Fruit fly (Drosophila melanogaster) whole organism, prepupa: ENCODE results near the gene CG3857.

ENCODE experiments used
- Blimp-1 ChIP-seq: fragments of 200-800 bp; sonication (Bioruptor generic); optimal IDR thresholded peaks from 3 replicates; lab custom pipeline; 2017; ENCODE audit warnings: missing biosample characterization, missing genetic modification characterization, mild to moderate bottlenecking, moderate library complexity, missing genetic modification reagents
- CG11294 ChIP-seq: fragments of 200-800 bp; sonication (Bioruptor generic); IDR thresholded peaks from 2 replicates; pipeline ENCODE4 v1.3.6; 2022; ENCODE audit warnings: missing biosample characterization, missing genetic modification characterization
- CG11762 ChIP-seq: fragments of 200-800 bp; sonication (Bioruptor generic); optimal IDR thresholded peaks from 3 replicates; lab custom pipeline; 2016; ENCODE audit warnings: missing biosample characterization, missing genetic modification characterization; ENCODE audit not compliant: insufficient read depth
- CG11902 ChIP-seq: fragments of 200-800 bp; sonication (Bioruptor generic); optimal IDR thresholded peaks from 3 replicates; lab custom pipeline; 2016; ENCODE audit warnings: missing biosample characterization, missing genetic modification characterization
- CG3032 ChIP-seq: fragments of 200-800 bp; optimal IDR thresholded peaks from 2 replicates; lab custom pipeline; 2019; ENCODE audit warnings: missing biosample characterization, mild to moderate bottlenecking, missing genetic modification characterization, moderate library complexity
- CG31627 ChIP-seq: fragments of 200-800 bp; sonication (Bioruptor generic); optimal IDR thresholded peaks from 3 replicates; lab custom pipeline; 2016; ENCODE audit warnings: missing biosample characterization, missing genetic modification characterization
- CG34406 ChIP-seq: fragments of 200-800 bp; sonication (Bioruptor generic); optimal IDR thresholded peaks from 3 replicates; lab custom pipeline; 2016; ENCODE audit warnings: missing biosample characterization, missing genetic modification characterization
- CG4318 ChIP-seq: fragments of 200-800 bp; sonication (Bioruptor generic); optimal IDR thresholded peaks from 3 replicates; lab custom pipeline; 2017; ENCODE audit warnings: missing biosample characterization, mild to moderate bottlenecking, missing genetic modification characterization
- CG6276 ChIP-seq: fragments of 200-800 bp; sonication (Bioruptor generic); optimal IDR thresholded peaks from 2 replicates; lab custom pipeline; 2017; ENCODE audit warnings: missing biosample characterization, mild to moderate bottlenecking, missing genetic modification characterization
- CG6792 ChIP-seq: fragments of 200-800 bp; sonication (Bioruptor generic); optimal IDR thresholded peaks from 3 replicates; lab custom pipeline; 2016; ENCODE audit warnings: missing biosample characterization, missing genetic modification characterization
- CG6808 ChIP-seq: fragments of 200-800 bp; sonication (Bioruptor generic); optimal IDR thresholded peaks from 3 replicates; lab custom pipeline; 2017; ENCODE audit warnings: missing biosample characterization, missing genetic modification characterization, mild to moderate bottlenecking, moderate library complexity, missing genetic modification reagents
- CG8119 ChIP-seq: fragments of 200-800 bp; sonication (Bioruptor generic); IDR thresholded peaks from 3 replicates; pipeline ENCODE4 v1.3.6; 2022; ENCODE audit warnings: missing biosample characterization, missing genetic modification characterization
- CG9139 ChIP-seq: fragments of 200-800 bp; sonication (Bioruptor generic); optimal IDR thresholded peaks from 3 replicates; lab custom pipeline; 2017; ENCODE audit warnings: missing biosample characterization, mild to moderate bottlenecking, missing genetic modification characterization
- Eip75B ChIP-seq: fragments of 200-800 bp; sonication (Bioruptor generic); optimal IDR thresholded peaks from 3 replicates; lab custom pipeline; 2016; ENCODE audit warnings: missing biosample characterization, missing genetic modification characterization
- Eip78C ChIP-seq: fragments of 200-800 bp; sonication (Bioruptor generic); peaks from one replicate; lab custom pipeline; 2016; ENCODE audit warnings: missing biosample characterization, missing genetic modification characterization
- Eip93F ChIP-seq: fragments of 200-800 bp; sonication (Bioruptor generic); optimal IDR thresholded peaks from 2 replicates; lab custom pipeline; 2016; ENCODE audit warnings: missing biosample characterization, mild to moderate bottlenecking, missing genetic modification characterization
- Ets21C ChIP-seq: fragments of 200-800 bp; sonication (Bioruptor generic); optimal IDR thresholded peaks from 3 replicates; lab custom pipeline; 2016; ENCODE audit warnings: missing biosample characterization, missing genetic modification characterization
- Hr38 ChIP-seq: sonication (Bioruptor generic); optimal IDR thresholded peaks from 2 replicates; lab custom pipeline; 2016; ENCODE audit warnings: missing biosample characterization, missing genetic modification characterization
- Hr4 ChIP-seq: fragments of 200-800 bp; sonication (Bioruptor generic); optimal IDR thresholded peaks from 3 replicates; lab custom pipeline; 2016; ENCODE audit warnings: missing biosample characterization, missing genetic modification characterization
- Lpt ChIP-seq: fragments of 200-800 bp; sonication (Bioruptor generic); optimal IDR thresholded peaks from 3 replicates; lab custom pipeline; 2016; ENCODE audit warnings: missing biosample characterization, missing genetic modification characterization
- Met ChIP-seq: fragments of 200-800 bp; sonication (Bioruptor generic); optimal IDR thresholded peaks from 3 replicates; lab custom pipeline; 2016; ENCODE audit warnings: missing biosample characterization, missing genetic modification characterization
- OdsH ChIP-seq: fragments of 200-800 bp; sonication (Bioruptor generic); optimal IDR thresholded peaks from 3 replicates; lab custom pipeline; 2016; ENCODE audit warnings: missing biosample characterization, missing genetic modification characterization
- Smox ChIP-seq: fragments of 200-800 bp; sonication (Bioruptor generic); optimal IDR thresholded peaks from 3 replicates; lab custom pipeline; 2016; ENCODE audit warnings: missing biosample characterization, missing genetic modification characterization
- Sox14 ChIP-seq: fragments of 200-800 bp; sonication (Bioruptor generic); optimal IDR thresholded peaks from 3 replicates; lab custom pipeline; 2016; ENCODE audit warnings: missing biosample characterization, missing genetic modification characterization
- Sox15 ChIP-seq: fragments of 200-800 bp; sonication (Bioruptor generic); optimal IDR thresholded peaks from 3 replicates; lab custom pipeline; 2016; ENCODE audit warnings: missing biosample characterization, missing genetic modification characterization
- achi ChIP-seq: fragments of 200-800 bp; sonication (Bioruptor generic); optimal IDR thresholded peaks from 3 replicates; lab custom pipeline; 2016; ENCODE audit warnings: missing biosample characterization, missing genetic modification characterization
- dsx ChIP-seq: fragments of 200-800 bp; optimal IDR thresholded peaks from 3 replicates; lab custom pipeline; 2019; ENCODE audit warnings: missing biosample characterization, mild to moderate bottlenecking, missing genetic modification characterization, moderate library complexity; ENCODE audit not compliant: poor library complexity, severe bottlenecking
- esn ChIP-seq: fragments of 200-800 bp; sonication (Bioruptor generic); optimal IDR thresholded peaks from 2 replicates; lab custom pipeline; 2016; ENCODE audit warnings: missing biosample characterization, mild to moderate bottlenecking, missing genetic modification characterization, moderate library complexity
- fd59A ChIP-seq: fragments of 200-800 bp; sonication (Bioruptor generic); optimal IDR thresholded peaks from 2 replicates; lab custom pipeline; 2017; ENCODE audit warnings: missing biosample characterization, mild to moderate bottlenecking, missing genetic modification characterization, missing genetic modification reagents
- fd85E ChIP-seq: fragments of 200-800 bp; sonication (Bioruptor generic); optimal IDR thresholded peaks from 3 replicates; lab custom pipeline; 2016; ENCODE audit warnings: missing biosample characterization, missing genetic modification characterization
- fkh ChIP-seq: fragments of 200-800 bp; sonication (Bioruptor generic); optimal IDR thresholded peaks from 3 replicates; lab custom pipeline; 2017; ENCODE audit warnings: missing biosample characterization, mild to moderate bottlenecking, missing genetic modification characterization, moderate library complexity
- pdm3 ChIP-seq: fragments of 200-800 bp; sonication (Bioruptor generic); optimal IDR thresholded peaks from 3 replicates; lab custom pipeline; 2016; ENCODE audit warnings: missing biosample characterization, missing genetic modification characterization
- salr ChIP-seq, 2 experiments: fragments of 200-800 bp; sonication (Bioruptor generic); optimal IDR thresholded peaks; 3 replicates each; lab custom pipeline; 2016 to 2018; ENCODE audit warnings: missing biosample characterization in 2 of 2, missing genetic modification characterization in 2 of 2, mild to moderate bottlenecking in 1 of 2
- spab ChIP-seq: fragments of 200-800 bp; sonication (Bioruptor generic); optimal IDR thresholded peaks from 2 replicates; lab custom pipeline; 2017; ENCODE audit warnings: missing biosample characterization, mild to moderate bottlenecking, missing genetic modification characterization, missing genetic modification reagents
- ss ChIP-seq, 2 experiments: fragments of 200-800 bp; sonication (Bioruptor generic); optimal IDR thresholded peaks; 2 replicates in 1 of 2; 3 replicates in 1 of 2; lab custom pipeline; 2017 to 2018; ENCODE audit warnings: mild to moderate bottlenecking in 2 of 2, missing biosample characterization in 2 of 2, missing genetic modification characterization in 2 of 2, moderate library complexity in 1 of 2
- svp ChIP-seq: fragments of 200-800 bp; sonication (Bioruptor generic); peaks from one replicate; lab custom pipeline; 2016; ENCODE audit warnings: missing biosample characterization, missing genetic modification characterization
- topi ChIP-seq: fragments of 200-800 bp; sonication (Bioruptor generic); optimal IDR thresholded peaks from 3 replicates; lab custom pipeline; 2016; ENCODE audit warnings: missing biosample characterization, missing genetic modification characterization
- vri ChIP-seq: fragments of 200-800 bp; sonication (Bioruptor generic); optimal IDR thresholded peaks from 3 replicates; lab custom pipeline; 2016; ENCODE audit warnings: missing biosample characterization, mild to moderate bottlenecking, missing genetic modification characterization

The CG3857 gene

dm6 chrX:1948508-1949065, 8.7 kb upstream of the CG3857 start (continued):
- TF ChIP-seq Blimp-1 (GFP tag; lab: Kevin White, UChicago), result peak; percentile 74
- TF ChIP-seq Met, result peak; percentile 91
- peak; percentile 94 for TF ChIP-seq Sox14 (GFP tag; lab: Kevin White, UChicago)
- peak; percentile 95 for TF ChIP-seq CG8119
- peak; percentile 90 for TF ChIP-seq pdm3
- TF ChIP-seq Eip93F (GFP tag; lab: Kevin White, UChicago), result peak; percentile 90
- TF ChIP-seq topi (GFP tag; lab: Kevin White, UChicago), result peak; percentile 93
- peak; percentile 88 for TF ChIP-seq CG11294 (GFP tag; lab: Robert Waterston, UW)
- TF ChIP-seq Smox (GFP tag; lab: Kevin White, UChicago), result peak; percentile 89
- peak; percentile 89 for TF ChIP-seq CG31627
- TF ChIP-seq Hr4 (GFP tag; lab: Kevin White, UChicago), result peak; percentile 87
- TF ChIP-seq esn (GFP tag; lab: Kevin White, UChicago), result peak; percentile 88
- TF ChIP-seq OdsH (GFP tag; lab: Kevin White, UChicago), result peak; percentile 89
- TF ChIP-seq achi (GFP tag; lab: Kevin White, UChicago), result peak; percentile 93
- peak; percentile 72 for TF ChIP-seq CG11902
- peak; percentile 79 for TF ChIP-seq Ets21C
- peak; percentile 85 for TF ChIP-seq Lpt
- peak; percentile 57 for TF ChIP-seq fd85E
- peak; percentile 92 for TF ChIP-seq CG34406 (GFP tag; lab: Kevin White, UChicago)
- TF ChIP-seq CG3032, result peak; percentile 79
- peak; percentile 86 for TF ChIP-seq CG11762 (GFP tag; lab: Kevin White, UChicago)
- peak; percentile 93 for TF ChIP-seq CG6276 (GFP tag; lab: Kevin White, UChicago)
- peak; percentile 62 for TF ChIP-seq CG9139 (GFP tag; lab: Kevin White, UChicago)
- TF ChIP-seq CG6808 (GFP tag; lab: Kevin White, UChicago), result peak; percentile 85
- peak; percentile 61 to 83 for TF ChIP-seq ss (GFP tag; optimal IDR thresholded peaks at IDR 0.05; lab: Kevin White, UChicago)
- peak; percentile 82 for TF ChIP-seq spab (GFP tag; lab: Kevin White, UChicago)
- TF ChIP-seq Eip78C, result peak; percentile 94
- no peak for TF ChIP-seq fkh (GFP tag; lab: Kevin White, UChicago)
- peak; percentile 79 for TF ChIP-seq Sox15 (GFP tag; lab: Kevin White, UChicago)
- TF ChIP-seq, all 60 proteins: peak for 57

dm6 chrX:1947900-1948374, 8.1 kb upstream of the CG3857 start:
- no peak for TF ChIP-seq CG11762 (GFP tag; lab: Kevin White, UChicago)
- peak; percentile 33 for TF ChIP-seq Met
- TF ChIP-seq CG6808 (GFP tag; lab: Kevin White, UChicago), result peak; percentile 81
- peak; percentile 62 for TF ChIP-seq Eip75B (GFP tag; lab: Kevin White, UChicago)
- TF ChIP-seq fd59A (GFP tag; lab: Kevin White, UChicago), result peak; percentile 37
- TF ChIP-seq CG9139 (GFP tag; lab: Kevin White, UChicago), result peak; percentile 18
- no peak for TF ChIP-seq Hr38 (GFP tag; lab: Kevin White, UChicago)
- peak; percentile 9 for TF ChIP-seq dsx (GFP tag; lab: Kevin White, UChicago)
- peak; percentile 17 for TF ChIP-seq Blimp-1 (GFP tag; lab: Kevin White, UChicago)
- no peak for TF ChIP-seq pdm3
- peak; percentile 61 for TF ChIP-seq Eip78C
- peak; percentile 38 for TF ChIP-seq spab (GFP tag; lab: Kevin White, UChicago)
- peak; percentile 59 for TF ChIP-seq svp (GFP tag; lab: Kevin White, UChicago)
- peak; percentile 99 for TF ChIP-seq vri (GFP tag; lab: Kevin White, UChicago)
- TF ChIP-seq ss (GFP tag; optimal IDR thresholded peaks at IDR 0.05; lab: Kevin White, UChicago), result peak; percentile 58 to 77
- peak; percentile 0 for TF ChIP-seq CG6792 (GFP tag; lab: Kevin White, UChicago)
- TF ChIP-seq salr (GFP tag; optimal IDR thresholded peaks at IDR 0.05; lab: Kevin White, UChicago), result peak in 1 of 2 experiments; percentile 31
- no peak for TF ChIP-seq CG4318
